Fruit fly (Drosophila melanogaster) whole organism, embryonic: ENCODE results near the gene Wee1.

Experiments used
- BtbVII ChIP-seq: fragments of 200-800 bp; sonication (Bioruptor generic); optimal IDR thresholded peaks from 3 replicates; lab custom pipeline; 2017; ENCODE audit warnings: missing biosample characterization, mild to moderate bottlenecking, missing genetic modification characterization
- CG10209 ChIP-seq: fragments of 200-800 bp; sonication (Bioruptor generic); optimal IDR thresholded peaks from 3 replicates; lab custom pipeline; 2017; ENCODE audit warnings: missing biosample characterization, mild to moderate bottlenecking, missing genetic modification characterization, missing genetic modification reagents
- CG10267 ChIP-seq: fragments of 200-800 bp; sonication (Bioruptor generic); optimal IDR thresholded peaks from 2 replicates; lab custom pipeline; 2018; ENCODE audit warnings: missing biosample characterization, mild to moderate bottlenecking, missing genetic modification characterization, moderate library complexity
- CG11247 ChIP-seq: fragments of 200-800 bp; sonication (Bioruptor generic); IDR thresholded peaks from 2 replicates; pipeline ENCODE4 v1.3.6; 2022; ENCODE audit warnings: missing biosample characterization, missing genetic modification characterization
- CG12299 ChIP-seq: fragments of 200-800 bp; sonication (Bioruptor generic); optimal IDR thresholded peaks from 2 replicates; lab custom pipeline; 2018; ENCODE audit warnings: missing biosample characterization, mild to moderate bottlenecking, missing genetic modification characterization
- CG13123 ChIP-seq: fragments of 200-800 bp; sonication (Bioruptor generic); optimal IDR thresholded peaks from 2 replicates; lab custom pipeline; 2016; ENCODE audit warnings: missing biosample characterization, missing genetic modification characterization
- CG14441 ChIP-seq: fragments of 200-800 bp; sonication (Bioruptor generic); IDR thresholded peaks from 2 replicates; pipeline ENCODE4 v1.3.6; 2022; ENCODE audit warnings: missing biosample characterization, missing genetic modification characterization
- CG14860 ChIP-seq: fragments of 200-800 bp; sonication (Bioruptor generic); IDR thresholded peaks from 3 replicates; pipeline ENCODE4 v1.3.6; 2022; ENCODE audit warnings: missing biosample characterization, missing genetic modification characterization; ENCODE audit not compliant: partially characterized antibody
- CG15269 ChIP-seq: fragments of 200-800 bp; sonication (Bioruptor generic); optimal IDR thresholded peaks from 2 replicates; lab custom pipeline; 2018; ENCODE audit warnings: missing biosample characterization, mild to moderate bottlenecking, missing genetic modification characterization, moderate library complexity
- CG15696 ChIP-seq: fragments of 200-800 bp; sonication (Bioruptor generic); optimal IDR thresholded peaks from 2 replicates; lab custom pipeline; 2019; ENCODE audit warnings: missing biosample characterization, mild to moderate bottlenecking, missing genetic modification characterization, moderate library complexity
- CG1603 ChIP-seq: fragments of 200-800 bp; sonication (Bioruptor generic); optimal IDR thresholded peaks from 2 replicates; lab custom pipeline; 2019; ENCODE audit warnings: missing biosample characterization, mild to moderate bottlenecking, missing genetic modification characterization, moderate library complexity
- CG1647 ChIP-seq: fragments of 200-800 bp; sonication (Bioruptor generic); optimal IDR thresholded peaks from 3 replicates; lab custom pipeline; 2016; ENCODE audit warnings: missing biosample characterization, missing genetic modification characterization
- CG16815 ChIP-seq: fragments of 200-800 bp; sonication (Bioruptor generic); optimal IDR thresholded peaks from 3 replicates; lab custom pipeline; 2017; ENCODE audit warnings: missing biosample characterization, mild to moderate bottlenecking, missing genetic modification characterization
- CG16863 ChIP-seq: fragments of 200-800 bp; sonication (Bioruptor generic); optimal IDR thresholded peaks from 3 replicates; lab custom pipeline; 2016; ENCODE audit warnings: missing biosample characterization, missing genetic modification characterization
- CG17361 ChIP-seq: fragments of 200-800 bp; sonication (Bioruptor generic); IDR thresholded peaks from 3 replicates; pipeline ENCODE4 v1.3.6; 2022; ENCODE audit warnings: missing biosample characterization, missing genetic modification characterization
- CG17568 ChIP-seq: fragments of 200-800 bp; sonication (Bioruptor generic); optimal IDR thresholded peaks from 2 replicates; lab custom pipeline; 2018; ENCODE audit warnings: missing biosample characterization, mild to moderate bottlenecking, missing genetic modification characterization, moderate library complexity
- CG17802 ChIP-seq: fragments of 200-800 bp; sonication (Bioruptor generic); optimal IDR thresholded peaks from 2 replicates; lab custom pipeline; 2018; ENCODE audit warnings: missing biosample characterization, mild to moderate bottlenecking, missing genetic modification characterization, moderate library complexity
- CG18262 ChIP-seq: fragments of 200-800 bp; optimal IDR thresholded peaks from 3 replicates; lab custom pipeline; 2019; ENCODE audit warnings: missing biosample characterization, mild to moderate bottlenecking, missing genetic modification characterization, moderate library complexity
- CG18619 ChIP-seq: fragments of 200-800 bp; sonication (Bioruptor generic); optimal IDR thresholded peaks from 3 replicates; lab custom pipeline; 2017; ENCODE audit warnings: missing biosample characterization, mild to moderate bottlenecking, missing genetic modification characterization
- CG2889 ChIP-seq: fragments of 200-800 bp; sonication (Bioruptor generic); IDR thresholded peaks from 3 replicates; pipeline ENCODE4 v1.3.6; 2022; ENCODE audit warnings: missing biosample characterization, missing genetic modification characterization
- CG34422 ChIP-seq: fragments of 200-800 bp; sonication (Bioruptor generic); IDR thresholded peaks from 3 replicates; pipeline ENCODE4 v1.3.6; 2022; ENCODE audit warnings: missing biosample characterization, missing genetic modification characterization
- CG6689 ChIP-seq: fragments of 200-800 bp; sonication (Bioruptor generic); IDR thresholded peaks from 2 replicates; pipeline ENCODE4 v1.3.6; 2022; ENCODE audit warnings: missing biosample characterization, missing genetic modification characterization
- CG7372 ChIP-seq: fragments of 200-800 bp; sonication (Bioruptor generic); IDR thresholded peaks from 2 replicates; pipeline ENCODE4 v1.3.6; 2022; ENCODE audit warnings: missing biosample characterization, missing genetic modification characterization
- CHES-1-like ChIP-seq: fragments of 200-800 bp; sonication (Bioruptor generic); optimal IDR thresholded peaks from 2 replicates; lab custom pipeline; 2016; ENCODE audit warnings: missing biosample characterization, missing genetic modification characterization
- CTCF ChIP-seq: fragments of 200-800 bp; sonication (Bioruptor generic); optimal IDR thresholded peaks from 2 replicates; lab custom pipeline; 2017; ENCODE audit warnings: missing biosample characterization, mild to moderate bottlenecking, missing genetic modification characterization, moderate library complexity
- D ChIP-seq, 2 experiments: fragments of 200-800 bp in 1 of 2; fragments of >200 bp in 1 of 2; sonication (Bioruptor generic) in 1 of 2; optimal IDR thresholded peaks; 2 replicates in 1 of 2; 3 replicates in 1 of 2; lab custom pipeline; 2017; ENCODE audit warnings: mild to moderate bottlenecking in 1 of 2, missing biosample characterization in 1 of 2, missing genetic modification characterization in 1 of 2, missing genetic modification reagents in 1 of 2
- Dip2 ChIP-seq: fragments of 200-800 bp; sonication (Bioruptor generic); IDR thresholded peaks from 2 replicates; pipeline ENCODE4 v1.3.6; 2022; ENCODE audit warnings: missing biosample characterization, missing genetic modification characterization
- Elba2 ChIP-seq: fragments of 200-800 bp; sonication (Bioruptor generic); optimal IDR thresholded peaks from 3 replicates; lab custom pipeline; 2016; ENCODE audit warnings: missing biosample characterization, missing genetic modification characterization
- H2.0 ChIP-seq: fragments of 200-800 bp; sonication (Bioruptor generic); IDR thresholded peaks from 2 replicates; pipeline ENCODE4 v1.3.6; 2022; ENCODE audit warnings: missing biosample characterization, missing genetic modification characterization
- Hr3 ChIP-seq: fragments of 200-800 bp; sonication (Bioruptor generic); optimal IDR thresholded peaks from 3 replicates; lab custom pipeline; 2016; ENCODE audit warnings: missing biosample characterization, missing genetic modification characterization
- Lpt ChIP-seq: fragments of >200 bp; optimal IDR thresholded peaks from 2 replicates; lab custom pipeline; 2018; ENCODE audit warnings: missing biosample characterization, missing genetic modification characterization
- MESR4 ChIP-seq: fragments of 200-800 bp; sonication (Bioruptor generic); optimal IDR thresholded peaks from 2 replicates; lab custom pipeline; 2018; ENCODE audit warnings: missing biosample characterization, mild to moderate bottlenecking, missing genetic modification characterization, moderate library complexity
- Mes4 ChIP-seq: fragments of 200-800 bp; sonication (Bioruptor generic); optimal IDR thresholded peaks from 2 replicates; lab custom pipeline; 2016; ENCODE audit warnings: missing biosample characterization, missing genetic modification characterization
- Myb ChIP-seq: fragments of 200-800 bp; sonication (Bioruptor generic); optimal IDR thresholded peaks from 2 replicates; lab custom pipeline; 2016; ENCODE audit warnings: missing biosample characterization, missing genetic modification characterization
- Neu2 ChIP-seq: fragments of 200-800 bp; sonication (Bioruptor generic); optimal IDR thresholded peaks from 3 replicates; lab custom pipeline; 2016; ENCODE audit warnings: missing biosample characterization, missing genetic modification characterization, borderline replicate concordance
- Rfx ChIP-seq: fragments of 200-800 bp; sonication (Bioruptor generic); IDR thresholded peaks from 2 replicates; pipeline ENCODE4 v1.3.6; 2022; ENCODE audit warnings: missing biosample characterization, missing genetic modification characterization
- ato ChIP-seq: fragments of 200-800 bp; sonication (Bioruptor generic); IDR thresholded peaks from 2 replicates; pipeline ENCODE4 v1.3.6; 2022; ENCODE audit warnings: missing biosample characterization, missing genetic modification characterization; ENCODE audit not compliant: partially characterized antibody
- bbx ChIP-seq: fragments of 200-800 bp; sonication (Bioruptor generic); IDR thresholded peaks from 2 replicates; pipeline ENCODE4 v1.3.6; 2022; ENCODE audit warnings: missing biosample characterization, missing genetic modification characterization; ENCODE audit not compliant: partially characterized antibody
- dan ChIP-seq: fragments of 200-800 bp; sonication (Bioruptor generic); IDR thresholded peaks from 2 replicates; pipeline ENCODE4 v1.3.6; 2022; ENCODE audit warnings: missing biosample characterization, missing genetic modification characterization
- danr ChIP-seq: fragments of 200-800 bp; sonication (Bioruptor generic); IDR thresholded peaks from 2 replicates; pipeline ENCODE4 v1.3.6; 2022; ENCODE audit warnings: missing biosample characterization, missing genetic modification characterization
- dysf ChIP-seq: fragments of 200-800 bp; sonication (Bioruptor generic); IDR thresholded peaks from 3 replicates; pipeline ENCODE4 v1.3.6; 2022; ENCODE audit warnings: missing biosample characterization, missing genetic modification characterization
- ftz-f1 ChIP-seq: fragments of 200-800 bp; sonication (Bioruptor generic); optimal IDR thresholded peaks from 2 replicates; lab custom pipeline; 2016; ENCODE audit warnings: missing biosample characterization, missing genetic modification characterization
- jigr1 ChIP-seq: fragments of 200-800 bp; sonication (Bioruptor generic); IDR thresholded peaks from 3 replicates; pipeline ENCODE4 v1.3.6; 2022; ENCODE audit warnings: missing biosample characterization, missing genetic modification characterization
- nom ChIP-seq: fragments of 200-800 bp; sonication (Bioruptor generic); optimal IDR thresholded peaks from 2 replicates; lab custom pipeline; 2017; ENCODE audit warnings: missing biosample characterization, missing genetic modification characterization, mild to moderate bottlenecking, moderate library complexity, missing genetic modification reagents
- pan ChIP-seq, 4 experiments: fragments of >200 bp in 3 of 4; fragments of 200-800 bp in 1 of 4; sonication (Bioruptor generic) in 1 of 4; optimal IDR thresholded peaks in 3 of 4; IDR thresholded peaks in 1 of 4; 2 replicates each; pipeline versions ENCODE4 v1.3.6 to Lab custom; 2017 to 2022; ENCODE audit warnings: missing biosample characterization in 2 of 4, missing genetic modification characterization in 2 of 4, mixed read lengths in 1 of 4
- sob ChIP-seq: fragments of 200-800 bp; sonication (Bioruptor generic); IDR thresholded peaks from 2 replicates; pipeline ENCODE4 v1.3.6; 2022; ENCODE audit warnings: missing biosample characterization, missing genetic modification characterization
- sr ChIP-seq: fragments of 200-800 bp; sonication (Bioruptor generic); IDR thresholded peaks from 3 replicates; pipeline ENCODE4 v1.3.6; 2022; ENCODE audit warnings: missing biosample characterization, missing genetic modification characterization
- ssp ChIP-seq: fragments of 200-800 bp; sonication (Bioruptor generic); IDR thresholded peaks from 2 replicates; pipeline ENCODE4 v1.3.6; 2022; ENCODE audit warnings: missing biosample characterization, missing genetic modification characterization
- stc ChIP-seq: fragments of 200-800 bp; sonication (Bioruptor generic); IDR thresholded peaks from 2 replicates; pipeline ENCODE4 v1.3.6; 2022; ENCODE audit warnings: missing biosample characterization, missing genetic modification characterization
- usp ChIP-seq: fragments of >200 bp; optimal IDR thresholded peaks from 2 replicates; lab custom pipeline; 2017; ENCODE audit warnings: missing biosample characterization, missing genetic modification characterization
- zfh1 ChIP-seq: fragments of 200-800 bp; sonication (Bioruptor generic); IDR thresholded peaks from 3 replicates; pipeline ENCODE4 v1.3.6; 2022; ENCODE audit warnings: missing biosample characterization, missing genetic modification characterization

Gene Wee1

DNA sequence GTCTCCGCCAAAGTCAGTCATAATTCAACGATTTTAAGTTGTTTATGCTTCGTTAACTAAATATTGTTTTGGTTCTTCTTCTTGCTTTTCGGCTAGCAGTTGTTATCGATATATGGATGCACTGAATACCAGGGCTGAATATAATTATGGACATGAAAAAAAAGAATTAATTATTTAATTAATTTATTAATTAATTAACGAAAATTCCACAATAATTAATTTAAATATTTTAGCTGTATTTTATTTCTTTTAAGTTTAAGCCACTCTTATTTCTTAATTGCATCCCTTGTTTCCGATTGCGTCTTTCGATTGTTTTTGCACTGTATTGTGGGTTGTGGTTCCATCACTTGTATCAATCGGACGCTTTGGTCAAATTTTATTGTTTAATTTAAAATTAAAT, 36.2 kb upstream of the Wee1 start, which contains the start of the genes Gas41 and SA1 (continued):
- TF ChIP-seq H2.0 = no peak
- TF ChIP-seq CG14860 (GFP tag; lab: Robert Waterston, UW) = peak; percentile 44; the same call in 1 of the 3 replicates
- TF ChIP-seq nom (GFP tag; lab: Kevin White, UChicago) = peak; percentile 44
- TF ChIP-seq CG12299 = peak; percentile 35
- no peak for TF ChIP-seq Lpt (GFP tag; lab: Kevin White, UChicago)
- TF ChIP-seq stc (GFP tag; lab: Robert Waterston, UW) = peak; percentile 85
- peak; percentile 83 for TF ChIP-seq CG10267
- peak; percentile 52 for TF ChIP-seq CG17802 (tag; lab: Kevin White, UChicago)
- TF ChIP-seq Hr3 (GFP tag; lab: Kevin White, UChicago) = peak; percentile 94
- no peak for TF ChIP-seq dysf (GFP tag; lab: Robert Waterston, UW)
- TF ChIP-seq CG34422 = peak; percentile 95
- TF ChIP-seq ato = peak; percentile 57; the same call in 1 of the 2 replicates
- no peak for TF ChIP-seq Myb (GFP tag; lab: Kevin White, UChicago)
- peak; percentile 78 for TF ChIP-seq CG10209 (GFP tag; lab: Kevin White, UChicago)
- no peak for TF ChIP-seq CG17568 (GFP tag; lab: Kevin White, UChicago)
- TF ChIP-seq CG15696 (tag; lab: Kevin White, UChicago) = peak; percentile 93
- TF ChIP-seq CG7372 (GFP tag; lab: Robert Waterston, UW) = peak; percentile 80
- peak; percentile 91 for TF ChIP-seq CG14441 (GFP tag; lab: Robert Waterston, UW)
- peak; percentile 95 for TF ChIP-seq CG17361
- TF ChIP-seq Mes4 (GFP tag; lab: Kevin White, UChicago) = no peak
- peak; percentile 13 for TF ChIP-seq CG16815 (GFP tag; lab: Kevin White, UChicago)
- no peak for TF ChIP-seq sr
- peak; percentile 10 for TF ChIP-seq CG1647 (GFP tag; lab: Kevin White, UChicago)
- TF ChIP-seq CG18619 = peak; percentile 22
- peak; percentile 62; the same call in 1 of the 2 replicates for TF ChIP-seq bbx (GFP tag; lab: Robert Waterston, UW)
- no peak for TF ChIP-seq sob
- TF ChIP-seq CG13123 (GFP tag; lab: Kevin White, UChicago) = peak; percentile 15
- peak; percentile 31; the same call in 1 of the 2 replicates for TF ChIP-seq danr (GFP tag; lab: Robert Waterston, UW)
- TF ChIP-seq CG16863 = no peak
- no peak for TF ChIP-seq CG11247 (GFP tag; lab: Robert Waterston, UW)
- peak; percentile 62; the same call in 1 of the 2 replicates for TF ChIP-seq dan (GFP tag; lab: Robert Waterston, UW)
- TF ChIP-seq CG18262 = peak; percentile 92
- TF ChIP-seq CG2889 (GFP tag; lab: Robert Waterston, UW) = peak; percentile 92
- no peak for TF ChIP-seq Neu2 (GFP tag; lab: Kevin White, UChicago)
- peak; percentile 71 for TF ChIP-seq BtbVII
- no peak for TF ChIP-seq Elba2 (GFP tag; lab: Kevin White, UChicago)
- TF ChIP-seq CG1603 = peak; percentile 43
- TF ChIP-seq jigr1 = peak; percentile 28; the same call in 1 of the 3 replicates
- no peak for TF ChIP-seq CG15269 (tag; lab: Kevin White, UChicago)
- no peak for TF ChIP-seq ssp (GFP tag; lab: Robert Waterston, UW)
- peak; percentile 28 for TF ChIP-seq CTCF (GFP tag; lab: Kevin White, UChicago)
- no peak for TF ChIP-seq ftz-f1 (GFP tag; lab: Kevin White, UChicago)
- no peak for TF ChIP-seq Rfx (GFP tag; lab: Robert Waterston, UW)
- TF ChIP-seq zfh1 (GFP tag; lab: Robert Waterston, UW) = no peak
- TF ChIP-seq Dip2 (GFP tag; lab: Robert Waterston, UW) = no peak
- no peak for TF ChIP-seq usp (GFP tag; lab: Kevin White, UChicago)
- no peak for TF ChIP-seq D (optimal IDR thresholded peaks at IDR 0.05; lab: Kevin White, UChicago)
- peak; percentile 38 for TF ChIP-seq D (GFP tag; optimal IDR thresholded peaks at IDR 0.05; lab: Kevin White, UChicago)
- TF ChIP-seq MESR4 = peak; percentile 38
- peak; percentile 93 for TF ChIP-seq CG6689 (GFP tag; lab: Robert Waterston, UW)
- TF ChIP-seq pan (optimal IDR thresholded peaks at IDR 0.05; lab: Kevin White, UChicago) = no peak
- peak in 1 of 2 experiments; percentile 92 for TF ChIP-seq pan (GFP tag; optimal IDR thresholded peaks at IDR 0.05 in 1 of 2, IDR thresholded peaks at IDR 0.05 in 1 of 2)
- peak; percentile 72 for TF ChIP-seq CHES-1-like (GFP tag; lab: Kevin White, UChicago)
